Worm (Caenorhabditis elegans): Measurements from ENCODE around the gene sft-4.

Gene sft-4

DNA sequence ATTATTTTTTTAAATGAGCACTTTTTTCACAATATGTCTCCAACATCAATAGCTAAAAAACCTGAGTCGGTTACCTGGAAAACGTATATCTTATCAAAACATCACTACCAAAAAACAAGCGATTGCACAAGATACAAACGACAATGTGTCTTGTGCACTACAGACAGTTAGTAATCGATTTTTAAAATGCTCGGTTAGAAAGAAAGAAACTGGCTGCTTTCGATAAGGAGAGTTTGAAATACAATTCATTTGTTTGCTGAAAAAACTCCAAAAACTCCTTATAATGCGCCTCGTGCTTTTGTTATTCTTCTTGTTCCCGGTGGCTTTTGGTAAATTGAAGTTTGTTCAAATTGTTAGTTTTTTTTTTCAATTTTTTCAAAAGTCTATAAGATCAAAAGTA, 48.7 kb upstream of the sft-4 start, which contains the start of gene acp-5 (continued):
- TF ChIP-seq dmd-6 (GFP tag; IDR thresholded peaks at IDR 0.05) (0 out of 2 replicates have a peak, but pooled peaks have one; percentile 19), ctbp-1 (GFP tag; IDR thresholded peaks at IDR 0.05) (no peak), madf-9 (GFP tag; conservative IDR thresholded peaks at IDR 0.05) (no peak), T26A8.4 (GFP tag; IDR thresholded peaks at IDR 0.05) (no peak), hlh-11 (tag; optimal IDR thresholded peaks at IDR 0.05) (peak; percentile 42), attf-4 (tag; optimal IDR thresholded peaks at IDR 0.05) (no peak)

DNA sequence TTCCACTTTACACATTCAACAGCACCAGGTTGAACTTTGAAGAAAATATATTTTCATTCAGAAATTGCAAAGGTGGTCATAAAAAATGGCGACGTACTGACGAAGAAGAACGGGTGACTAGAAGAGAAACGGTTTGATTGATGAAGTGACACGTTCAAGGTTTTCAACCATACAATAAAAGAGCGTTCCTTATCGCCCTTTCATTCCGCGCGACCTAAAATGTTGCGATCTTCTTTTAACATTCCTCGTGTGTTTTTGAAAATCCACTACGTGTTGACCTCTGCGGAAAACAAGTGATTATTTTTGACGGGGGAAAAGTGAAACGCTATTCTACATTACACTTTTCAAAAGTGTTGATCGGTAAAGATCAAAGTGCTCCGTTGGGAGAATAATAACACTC, 47.6 kb upstream of the sft-4 start:
- TF ChIP-seq nhr-25 (tag; optimal IDR thresholded peaks at IDR 0.05; ENCODE audit: borderline replicate concordance, insufficient read depth), result peak; percentile 84
- TF ChIP-seq vab-7 (GFP tag; IDR thresholded peaks at IDR 0.05), result no peak
- no peak for TF ChIP-seq mxl-2 (GFP tag; conservative IDR thresholded peaks at IDR 0.05)
- no peak for TF ChIP-seq zag-1 (tag; optimal IDR thresholded peaks at IDR 0.05)
- TF ChIP-seq saeg-2 (GFP tag; IDR thresholded peaks at IDR 0.05), result no peak
- no peak for TF ChIP-seq tra-1 (GFP tag; IDR thresholded peaks at IDR 0.05)
- no peak for TF ChIP-seq zip-11 (GFP tag; IDR thresholded peaks at IDR 0.05)
- peak in 1 of 2 experiments; percentile 67 for TF ChIP-seq mdl-1 (tag; optimal IDR thresholded peaks at IDR 0.05)
- no peak for TF ChIP-seq ZK337.2 (GFP tag; IDR thresholded peaks at IDR 0.05)
- TF ChIP-seq unc-62 (GFP tag; optimal IDR thresholded peaks at IDR 0.05 in 1 of 2), result peak in 1 of 2 experiments; percentile 100
- no peak for TF ChIP-seq unc-62 (tag; optimal IDR thresholded peaks at IDR 0.05)
- peak; percentile 28 for TF ChIP-seq mep-1 (tag; optimal IDR thresholded peaks at IDR 0.05)
- no peak for TF ChIP-seq spr-3 (GFP tag; optimal IDR thresholded peaks at IDR 0.05)
- no peak for TF ChIP-seq skn-1 (tag; optimal IDR thresholded peaks at IDR 0.05)
- no peak for TF ChIP-seq Y105C5A.15 (GFP tag; IDR thresholded peaks at IDR 0.05)
- no peak for TF ChIP-seq lin-39 (tag; optimal IDR thresholded peaks at IDR 0.05)
- TF ChIP-seq Y48G9A.11 (GFP tag; IDR thresholded peaks at IDR 0.05), result no peak
- no peak for TF ChIP-seq dve-1 (tag; optimal IDR thresholded peaks at IDR 0.05; ENCODE audit: insufficient read depth)
- TF ChIP-seq hlh-11 (tag; optimal IDR thresholded peaks at IDR 0.05), result peak; percentile 30
- no peak for TF ChIP-seq gei-8 (GFP tag; optimal IDR thresholded peaks at IDR 0.05)
- no peak for TF ChIP-seq ctbp-1 (GFP tag; IDR thresholded peaks at IDR 0.05)
- TF ChIP-seq spr-1 (tag; optimal IDR thresholded peaks at IDR 0.05), result no peak
- peak; percentile 83 for TF ChIP-seq aha-1 (tag)
- TF ChIP-seq mxl-3 (GFP tag; optimal IDR thresholded peaks at IDR 0.05), result peak; percentile 54
- no peak for TF ChIP-seq egl-43 (GFP tag; IDR thresholded peaks at IDR 0.05)
- no peak for TF ChIP-seq nhr-237 (tag; optimal IDR thresholded peaks at IDR 0.05)
- no peak for TF ChIP-seq lin-15B (tag; optimal IDR thresholded peaks at IDR 0.05)
- no peak for TF ChIP-seq nhr-77 (tag; optimal IDR thresholded peaks at IDR 0.05)
- TF ChIP-seq nhr-102 (tag; optimal IDR thresholded peaks at IDR 0.05), result no peak
- no peak for TF ChIP-seq mes-2 (tag; optimal IDR thresholded peaks at IDR 0.05; ENCODE audit: poor library complexity, severe bottlenecking)
- peak; percentile 70 for TF ChIP-seq hlh-30 (tag; optimal IDR thresholded peaks at IDR 0.05; ENCODE audit: insufficient read depth)
- TF ChIP-seq ceh-82 (tag; optimal IDR thresholded peaks at IDR 0.05), result no peak
- TF ChIP-seq hif-1 (tag; optimal IDR thresholded peaks at IDR 0.05), result no peak
- no peak for TF ChIP-seq R02D3.7 (tag; optimal IDR thresholded peaks at IDR 0.05)
- TF ChIP-seq ces-1 (GFP tag; optimal IDR thresholded peaks at IDR 0.05), result no peak
- peak; percentile 72 for TF ChIP-seq nhr-28 (tag; optimal IDR thresholded peaks at IDR 0.05)
- no peak for TF ChIP-seq mdt-29 (GFP tag; IDR thresholded peaks at IDR 0.05)
- no peak for TF ChIP-seq set-16 (GFP tag; IDR thresholded peaks at IDR 0.05)
- no peak for TF ChIP-seq zfp-3 (GFP tag; conservative IDR thresholded peaks at IDR 0.05)
- TF ChIP-seq daf-16 (GFP tag; optimal IDR thresholded peaks at IDR 0.05), result peak in 1 of 2 experiments; percentile 80
- TF ChIP-seq daf-16 (tag; optimal IDR thresholded peaks at IDR 0.05), result no peak
- no peak for TF ChIP-seq F44E2.7 (GFP tag; IDR thresholded peaks at IDR 0.05)
- no peak for TF ChIP-seq snpc-4 (tag; optimal IDR thresholded peaks at IDR 0.05)
- no peak for TF ChIP-seq nhr-111 (GFP tag; optimal IDR thresholded peaks at IDR 0.05)
- TF ChIP-seq duxl-1 (tag; optimal IDR thresholded peaks at IDR 0.05; ENCODE audit: poor library complexity), result no peak
- no peak for TF ChIP-seq tag-97 (GFP tag; IDR thresholded peaks at IDR 0.05)
